Worm (Caenorhabditis elegans) whole organism, L1 larva: ENCODE data around the gene Y57G11C.42.

Experiments
- ama-1 ChIP-seq: fragments of 150-350 bp; optimal IDR thresholded peaks from 2 replicates; lab custom pipeline; 2014
- fkh-10 ChIP-seq: sonication (generic microtip); optimal IDR thresholded peaks from 2 replicates; lab custom pipeline; 2017; ENCODE audit warnings: missing biosample characterization, missing genetic modification reagents, missing genetic modification characterization
- fos-1 ChIP-seq: fragments of 150-350 bp; optimal IDR thresholded peaks from 2 replicates; lab custom pipeline; 2014; ENCODE audit warnings: missing biosample characterization, missing genetic modification characterization
- lin-13 ChIP-seq: fragments of 150-350 bp; optimal IDR thresholded peaks from 2 replicates; lab custom pipeline; 2014; ENCODE audit warnings: missing biosample characterization, missing genetic modification reagents, missing genetic modification characterization
- mdl-1 ChIP-seq, 2 experiments: fragments of 150-350 bp; optimal IDR thresholded peaks; 2 replicates each; lab custom pipeline; 2014 to 2017; ENCODE audit warnings: missing biosample characterization in 2 of 2, missing genetic modification characterization in 2 of 2, inconsistent platforms in 1 of 2
- nhr-12 ChIP-seq: sonication (generic microtip); optimal IDR thresholded peaks from 2 replicates; lab custom pipeline; 2017; ENCODE audit warnings: missing biosample characterization, missing genetic modification characterization
- nhr-19 ChIP-seq: fragments of 200-800 bp; sonication (Bioruptor generic); conservative IDR thresholded peaks from 2 replicates; pipeline ENCODE4 v1.3.6; 2022; ENCODE audit warnings: missing genetic modification characterization, missing compliant biosample characterization
- nhr-47 ChIP-seq: sonication (generic microtip); optimal IDR thresholded peaks from 2 replicates; lab custom pipeline; 2016; ENCODE audit warnings: mild to moderate bottlenecking, missing genetic modification characterization, moderate library complexity, missing compliant biosample characterization
- pag-3 ChIP-seq: sonication (generic microtip); optimal IDR thresholded peaks from 2 replicates; lab custom pipeline; 2017; ENCODE audit warnings: missing genetic modification characterization, mild to moderate bottlenecking, missing compliant biosample characterization, antibody characterized with exemption, borderline replicate concordance; ENCODE audit not compliant: insufficient read depth
- snpc-4 ChIP-seq: fragments of 150-350 bp; optimal IDR thresholded peaks from 2 replicates; lab custom pipeline; 2014; ENCODE audit warnings: missing biosample characterization, missing genetic modification characterization
- unc-62 ChIP-seq: fragments of 150-350 bp; optimal IDR thresholded peaks from 2 replicates; lab custom pipeline; 2014; ENCODE audit warnings: missing biosample characterization, missing genetic modification reagents, missing genetic modification characterization
- unc-86 ChIP-seq: sonication (generic microtip); optimal IDR thresholded peaks from 2 replicates; lab custom pipeline; 2016; ENCODE audit warnings: missing genetic modification characterization, missing compliant biosample characterization

ce11 chrIV:14741926-14742325 is 13.6 kb downstream of the Y57G11C.42 start:
- TF ChIP-seq nhr-12 (tag; lab: Kevin White, UChicago), result no peak
- no peak for TF ChIP-seq unc-86
- no peak for TF ChIP-seq fkh-10 (GFP tag; lab: Kevin White, UChicago)
- TF ChIP-seq snpc-4 (tag; lab: Kevin White, UChicago), result no peak
- no peak for TF ChIP-seq lin-13 (GFP tag; lab: Kevin White, UChicago)
- TF ChIP-seq pag-3 (tag; lab: Kevin White, UChicago), result no peak
- TF ChIP-seq ama-1 (lab: Kevin White, UChicago), result no peak
- TF ChIP-seq unc-62 (GFP tag; lab: Kevin White, UChicago), result no peak
- no peak for TF ChIP-seq fos-1
- TF ChIP-seq mdl-1 (tag; optimal IDR thresholded peaks at IDR 0.05; lab: Kevin White, UChicago), result no peak
- no peak for TF ChIP-seq nhr-19 (GFP tag; lab: Robert Waterston, UW)
- TF ChIP-seq nhr-47 (tag; lab: Kevin White, UChicago), result no peak
